Worm (Caenorhabditis elegans): ENCODE data around the gene plpp-1.1.
A peak's percentile ranks its signal among the peaks of the same experiment; 100 is the strongest.

DNA sequence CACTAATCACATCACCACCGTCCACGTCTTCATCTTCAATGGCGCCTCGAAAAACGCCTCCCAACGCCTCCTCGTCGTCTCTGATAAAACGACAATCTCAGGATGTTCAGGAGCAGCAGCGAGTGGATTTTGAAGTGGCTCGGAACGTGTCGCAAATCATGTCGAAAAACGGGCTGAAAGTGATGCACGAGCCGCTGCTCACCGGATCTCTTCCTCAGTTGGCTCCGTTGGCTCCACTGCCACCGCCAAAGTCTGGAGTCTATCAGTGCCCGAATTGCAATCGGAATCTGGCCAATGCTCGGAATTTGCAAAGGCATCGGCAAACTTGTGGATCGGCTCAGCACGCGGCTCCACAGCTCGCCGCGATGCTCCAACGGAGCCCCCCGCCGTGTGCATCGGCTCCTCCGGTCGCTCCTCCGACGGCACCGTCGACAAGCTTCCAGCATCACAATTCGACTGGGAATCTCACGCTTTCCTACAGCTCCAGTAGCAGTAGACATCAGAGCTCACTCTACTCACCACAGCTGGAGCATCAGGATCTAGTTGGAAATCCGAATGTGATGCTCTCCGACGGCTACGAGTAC is 36.6 kb upstream of the plpp-1.1 start:
- TF ChIP-seq lin-26 (GFP tag; IDR thresholded peaks at IDR 0.05) (0 out of 2 replicates have a peak, but pooled peaks have one; percentile 32), dpl-1 (GFP tag; optimal IDR thresholded peaks at IDR 0.05) (no peak), bed-2 (GFP tag; IDR thresholded peaks at IDR 0.05) (no peak), Y79H2A.3 (GFP tag; conservative IDR thresholded peaks at IDR 0.05) (no peak)

All from whole organism, young adult.